Worm (Caenorhabditis elegans) whole organism, young adult: ENCODE data around the gene T24B8.7.

Experiments used
- F33H1.4 ChIP-seq: fragments of 200-800 bp; sonication (Bioruptor generic); IDR thresholded peaks from 2 replicates; pipeline ENCODE4 v1.3.6; 2022; ENCODE audit warnings: missing genetic modification reagents, missing genetic modification characterization, missing compliant biosample characterization
- nfya-1 ChIP-seq: sonication (generic microtip); optimal IDR thresholded peaks from 2 replicates; lab custom pipeline; 2017; ENCODE audit warnings: antibody characterized with exemption, missing compliant biosample characterization, missing genetic modification characterization, borderline replicate concordance; ENCODE audit not compliant: insufficient read depth

DNA sequence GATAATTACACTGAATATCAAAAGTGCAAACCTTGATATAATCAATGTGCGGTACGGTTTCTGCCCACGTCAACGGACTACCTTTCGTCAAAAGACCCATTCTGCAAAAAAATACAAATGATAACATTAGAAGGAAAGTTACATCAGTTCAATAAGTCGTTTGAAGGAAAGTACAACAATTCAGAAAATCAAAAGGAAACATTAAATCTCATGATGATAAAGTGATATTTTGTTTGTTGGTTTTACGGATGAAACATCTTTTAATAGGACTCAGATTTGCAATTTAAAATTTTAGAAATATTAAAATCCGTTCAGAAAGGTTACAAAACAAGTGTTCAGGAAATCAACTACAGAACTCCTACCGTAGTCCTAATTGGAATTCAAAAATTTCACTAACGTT lies 15.3 kb downstream of the T24B8.7 start, which contains the start of gene gcs-1:
- TF ChIP-seq F33H1.4 (GFP tag; lab: Robert Waterston, UW) (no peak), nfya-1 (no peak)
